Worm (Caenorhabditis elegans): ENCODE measurements around the gene Y46D2A.1.

DNA sequence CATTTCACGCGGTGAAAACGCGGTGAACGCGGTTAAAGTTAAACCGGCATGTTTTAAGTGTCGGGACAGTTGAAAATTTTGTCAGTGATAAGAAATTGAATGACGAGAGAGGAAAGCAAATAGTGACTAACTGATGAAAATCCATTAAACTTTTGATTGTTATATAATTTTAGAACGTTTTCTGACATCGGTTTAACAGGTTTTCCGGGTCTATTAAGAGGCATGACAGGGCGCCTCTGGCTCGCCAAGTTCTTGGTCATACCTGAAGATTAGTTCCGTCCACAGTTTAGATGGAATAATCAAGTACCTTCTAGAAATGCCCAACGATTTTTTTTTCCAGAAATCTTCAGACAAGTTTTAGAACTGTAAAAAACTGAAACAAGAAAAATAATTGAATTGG is 822 bp downstream of the Y46D2A.1 start, which contains the start of gene Y46D2A.2:
- no peak for TF ChIP-seq snpc-4 (tag; optimal IDR thresholded peaks at IDR 0.05)
- no peak for TF ChIP-seq egl-27 (tag; optimal IDR thresholded peaks at IDR 0.05)
- TF ChIP-seq mdl-1 (tag; optimal IDR thresholded peaks at IDR 0.05) = no peak
- no peak for TF ChIP-seq aly-2 (tag; optimal IDR thresholded peaks at IDR 0.05)
- no peak for TF ChIP-seq nhr-25 (tag; optimal IDR thresholded peaks at IDR 0.05)
- no peak for TF ChIP-seq R02D3.7 (tag; optimal IDR thresholded peaks at IDR 0.05)
- TF ChIP-seq ceh-16 (tag; optimal IDR thresholded peaks at IDR 0.05) = no peak
- no peak for TF ChIP-seq mbf-1 (tag; optimal IDR thresholded peaks at IDR 0.05)
- no peak for TF ChIP-seq elt-3 (tag; optimal IDR thresholded peaks at IDR 0.05)
- TF ChIP-seq sma-9 (GFP tag; optimal IDR thresholded peaks at IDR 0.05) = no peak
- TF ChIP-seq sma-9 (tag; optimal IDR thresholded peaks at IDR 0.05) = no peak
- TF ChIP-seq C34F6.9 (tag; optimal IDR thresholded peaks at IDR 0.05) = no peak
- TF ChIP-seq ztf-4 (tag; optimal IDR thresholded peaks at IDR 0.05) = no peak
- TF ChIP-seq ceh-82 (tag; optimal IDR thresholded peaks at IDR 0.05) = no peak
- TF ChIP-seq skn-1 (tag; optimal IDR thresholded peaks at IDR 0.05) = no peak

Measured in whole organism, L2 larva.